Worm (Caenorhabditis elegans): ENCODE data around the gene F23F12.3.

DNA sequence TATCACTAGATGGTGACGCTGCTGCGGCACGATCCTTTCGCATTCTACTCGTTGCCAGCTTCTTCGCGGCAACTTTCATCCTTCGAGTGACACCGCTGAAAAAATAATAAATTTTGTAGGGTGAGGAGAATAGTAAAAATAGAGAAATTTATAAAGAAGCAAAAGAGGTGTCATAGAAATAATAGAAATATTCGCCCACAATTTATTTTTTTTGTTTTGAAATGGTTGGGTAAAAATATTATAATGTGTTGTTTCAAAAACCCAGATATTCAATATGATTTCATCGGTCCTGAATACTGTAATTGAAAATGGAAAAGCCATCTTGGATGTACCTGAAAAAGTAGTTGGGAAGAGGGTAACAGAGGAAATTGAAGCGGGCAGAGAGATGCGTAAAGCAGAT lies 48.0 kb upstream of the F23F12.3 start, which contains the start of gene set-1:
- no peak for TF ChIP-seq lsy-2 (tag; optimal IDR thresholded peaks at IDR 0.05)
- TF ChIP-seq mab-5 (tag; optimal IDR thresholded peaks at IDR 0.05) = no peak
- no peak for TF ChIP-seq ham-2 (GFP tag; optimal IDR thresholded peaks at IDR 0.05)
- TF ChIP-seq unc-39 (tag; optimal IDR thresholded peaks at IDR 0.05) = no peak

All from whole organism, mixed stage, embryonic.